Fruit fly (Drosophila melanogaster): Measurements from ENCODE around the gene Axn.

Axn gene

DNA sequence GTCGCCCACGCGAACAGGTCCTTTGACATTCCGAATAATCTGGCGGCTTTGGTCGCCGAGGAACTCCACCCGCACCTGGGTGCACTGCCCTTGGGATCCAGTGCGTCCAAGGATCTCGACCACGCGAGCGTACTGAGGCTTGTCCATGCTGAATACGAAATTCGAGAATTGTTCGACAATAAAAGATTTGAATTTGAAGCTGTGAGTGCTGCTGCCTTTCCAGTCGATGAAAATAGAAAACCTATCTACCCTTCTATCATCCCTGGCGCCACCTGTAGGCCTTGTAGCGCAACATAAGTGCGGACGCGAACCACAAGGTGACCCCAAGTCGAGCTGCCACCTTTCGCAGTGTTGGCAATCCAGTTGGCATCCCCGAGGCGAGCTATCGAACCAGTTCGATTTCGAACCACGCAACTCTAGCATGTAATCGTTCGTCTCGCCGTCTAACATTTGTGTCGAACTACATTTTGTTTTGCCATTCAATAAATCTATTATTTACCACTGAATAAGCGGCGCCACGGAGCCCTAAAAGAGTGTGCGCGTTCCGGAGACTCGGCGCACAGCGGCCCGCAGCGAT is at the start of gene Axn, which contains the start of gene RpS28a (continued):
- TF ChIP-seq CoRest (tag; optimal IDR thresholded peaks at IDR 0.05), result peak; percentile 19
- TF ChIP-seq Nf-YA (GFP tag; IDR thresholded peaks at IDR 0.05), result no peak
- no peak for TF ChIP-seq CG6272 (GFP tag; IDR thresholded peaks at IDR 0.05)
- TF ChIP-seq dpn (GFP tag; optimal IDR thresholded peaks at IDR 0.05), result peak; percentile 37 to 42
- TF ChIP-seq CG3847 (GFP tag; IDR thresholded peaks at IDR 0.05), result peak; percentile 76
- TF ChIP-seq al (GFP tag; IDR thresholded peaks at IDR 0.05), result no peak
- peak; percentile 18 for TF ChIP-seq Atf3 (GFP tag; optimal IDR thresholded peaks at IDR 0.05)
- TF ChIP-seq Usf (GFP tag; optimal IDR thresholded peaks at IDR 0.05), result no peak
- no peak; the same call in 2 of the 3 replicates for TF ChIP-seq zen2 (GFP tag; IDR thresholded peaks at IDR 0.05; ENCODE audit: partially characterized antibody)
- no peak for TF ChIP-seq Drgx (GFP tag; IDR thresholded peaks at IDR 0.05)
- peak; percentile 7 for TF ChIP-seq CG10267 (tag; optimal IDR thresholded peaks at IDR 0.05)
- TF ChIP-seq Sox102F (GFP tag; optimal IDR thresholded peaks at IDR 0.05), result no peak
- TF ChIP-seq CG11560 (tag; IDR thresholded peaks at IDR 0.05), result no peak
- TF ChIP-seq CG30403 (GFP tag; optimal IDR thresholded peaks at IDR 0.05), result no peak
- no peak; the same call in 2 of the 3 replicates for TF ChIP-seq CG17361 (GFP tag; IDR thresholded peaks at IDR 0.05)
- TF ChIP-seq pan (optimal IDR thresholded peaks at IDR 0.05), result no peak
- TF ChIP-seq pan (GFP tag; optimal IDR thresholded peaks at IDR 0.05 in 1 of 2, IDR thresholded peaks at IDR 0.05 in 1 of 2), result peak in 1 of 2 experiments; percentile 26
- TF ChIP-seq Ada2b (GFP tag; IDR thresholded peaks at IDR 0.05), result no peak
- TF ChIP-seq bab2 (GFP tag; optimal IDR thresholded peaks at IDR 0.05), result peak; percentile 18
- TF ChIP-seq CG11456 (GFP tag; IDR thresholded peaks at IDR 0.05), result peak; percentile 73; the same call in 2 of the 3 replicates
- TF ChIP-seq row (GFP tag; IDR thresholded peaks at IDR 0.05), result peak; percentile 26; the same call in 2 of the 3 replicates
- TF ChIP-seq nerfin-1 (tag; optimal IDR thresholded peaks at IDR 0.05), result no peak
- TF ChIP-seq CG15601 (tag; optimal IDR thresholded peaks at IDR 0.05), result peak; percentile 81
- no peak for TF ChIP-seq nau (GFP tag; optimal IDR thresholded peaks at IDR 0.05)
- TF ChIP-seq CG10979 (tag; optimal IDR thresholded peaks at IDR 0.05), result peak; percentile 99
- no peak for TF ChIP-seq Antp (GFP tag; optimal IDR thresholded peaks at IDR 0.05)
- TF ChIP-seq CG3065 (GFP tag; optimal IDR thresholded peaks at IDR 0.05), result no peak
- TF ChIP-seq ranshi (GFP tag; IDR thresholded peaks at IDR 0.05), result no peak
- TF ChIP-seq kni (GFP tag; optimal IDR thresholded peaks at IDR 0.05), result no peak
- no peak for TF ChIP-seq CG4730 (GFP tag; IDR thresholded peaks at IDR 0.05)
- peak in 1 of 2 experiments; percentile 11 for TF ChIP-seq tll (GFP tag; optimal IDR thresholded peaks at IDR 0.05)
- TF ChIP-seq CG1602 (GFP tag; optimal IDR thresholded peaks at IDR 0.05), result no peak
- no peak for TF ChIP-seq CG33557 (GFP tag; optimal IDR thresholded peaks at IDR 0.05)
- peak; percentile 76; the same call in 3 of the 4 replicates for TF ChIP-seq Dll (GFP tag; IDR thresholded peaks at IDR 0.05; ENCODE audit: partially characterized antibody)
- no peak for TF ChIP-seq CG1529 (GFP tag; optimal IDR thresholded peaks at IDR 0.05)
- TF ChIP-seq schlank (tag; optimal IDR thresholded peaks at IDR 0.05), result no peak
- TF ChIP-seq CG8089 (GFP tag; optimal IDR thresholded peaks at IDR 0.05), result no peak
- no peak for TF ChIP-seq usp (GFP tag; optimal IDR thresholded peaks at IDR 0.05)
- TF ChIP-seq CG18262 (tag; optimal IDR thresholded peaks at IDR 0.05), result no peak
- TF ChIP-seq vfl (GFP tag; optimal IDR thresholded peaks at IDR 0.05), result no peak
- TF ChIP-seq CG6175 (GFP tag; IDR thresholded peaks at IDR 0.05), result no peak
- TF ChIP-seq grn (GFP tag; optimal IDR thresholded peaks at IDR 0.05), result no peak
- TF ChIP-seq Adf1 (GFP tag; IDR thresholded peaks at IDR 0.05), result no peak; the same call in 1 of the 2 replicates
- no peak for TF ChIP-seq Tbp (GFP tag; optimal IDR thresholded peaks at IDR 0.05)
- no peak for TF ChIP-seq Fer2 (tag; optimal IDR thresholded peaks at IDR 0.05)
- no peak for TF ChIP-seq CG3163 (GFP tag; optimal IDR thresholded peaks at IDR 0.05)
- peak; percentile 67 for TF ChIP-seq CG4617 (GFP tag; optimal IDR thresholded peaks at IDR 0.05; ENCODE audit: borderline replicate concordance)
- TF ChIP-seq CG15514 (GFP tag; optimal IDR thresholded peaks at IDR 0.05), result peak; percentile 100
- TF ChIP-seq Hr78 (GFP tag; optimal IDR thresholded peaks at IDR 0.05), result peak in 1 of 2 experiments; percentile 99
- TF ChIP-seq CG8944 (GFP tag; optimal IDR thresholded peaks at IDR 0.05), result peak; percentile 50

Data from whole organism, embryonic.